Worm (Caenorhabditis elegans): ENCODE measurements around the gene algn-12.

The algn-12 gene

ce11 chrV:8034811-8035210 lies at the start of gene algn-12:
algn-12 (plus strand) TSS chrV:8035111.
- TF ChIP-seq F13H6.1 (tag; optimal IDR thresholded peaks at IDR 0.05) (no peak), unc-55 (GFP tag; optimal IDR thresholded peaks at IDR 0.05) (no peak), pha-4 (tag; optimal IDR thresholded peaks at IDR 0.05) (no peak), pqm-1 (tag; optimal IDR thresholded peaks at IDR 0.05) (no peak), tbx-7 (tag; optimal IDR thresholded peaks at IDR 0.05) (no peak), hlh-6 (tag; optimal IDR thresholded peaks at IDR 0.05) (no peak), unc-42 (tag; optimal IDR thresholded peaks at IDR 0.05) (no peak), pros-1 (tag; optimal IDR thresholded peaks at IDR 0.05) (no peak), K02D7.2 (tag; optimal IDR thresholded peaks at IDR 0.05) (no peak), ceh-9 (tag; optimal IDR thresholded peaks at IDR 0.05) (no peak), ztf-16 (tag; optimal IDR thresholded peaks at IDR 0.05) (no peak), pax-1 (tag; optimal IDR thresholded peaks at IDR 0.05) (no peak), ceh-6 (GFP tag; optimal IDR thresholded peaks at IDR 0.05) (no peak), T23F11.4 (GFP tag; optimal IDR thresholded peaks at IDR 0.05) (no peak), ceh-31 (tag; optimal IDR thresholded peaks at IDR 0.05) (no peak), K09A11.1 (tag; optimal IDR thresholded peaks at IDR 0.05; ENCODE audit: insufficient read depth) (no peak), ceh-14 (tag; optimal IDR thresholded peaks at IDR 0.05) (no peak)

- TF ChIP-seq ets-4 (tag; optimal IDR thresholded peaks at IDR 0.05) (no peak), nhr-232 (tag; optimal IDR thresholded peaks at IDR 0.05) (no peak)
Measured at ce11 chrV:7985860-7986259, 49.1 kb upstream of the algn-12 start, which contains the start of gene Y97E10AL.1. Y97E10AL.1 (plus strand) TSS chrV:7986160.

- TF ChIP-seq nfya-1 (tag; optimal IDR thresholded peaks at IDR 0.05) (no peak), ceh-14 (tag; optimal IDR thresholded peaks at IDR 0.05) (no peak), ceh-2 (tag; optimal IDR thresholded peaks at IDR 0.05) (no peak), pros-1 (tag; optimal IDR thresholded peaks at IDR 0.05) (no peak), ets-4 (tag; optimal IDR thresholded peaks at IDR 0.05) (no peak), madf-2 (tag; optimal IDR thresholded peaks at IDR 0.05) (no peak), npax-4 (tag; optimal IDR thresholded peaks at IDR 0.05) (no peak), ceh-24 (tag; optimal IDR thresholded peaks at IDR 0.05) (no peak), nhr-232 (tag; optimal IDR thresholded peaks at IDR 0.05) (no peak), Y22D7AL.16 (tag; optimal IDR thresholded peaks at IDR 0.05) (no peak), gmeb-2 (tag; optimal IDR thresholded peaks at IDR 0.05) (no peak), hlh-6 (tag; optimal IDR thresholded peaks at IDR 0.05) (no peak), ceh-45 (GFP tag; IDR thresholded peaks at IDR 0.05) (no peak), lin-11 (tag; optimal IDR thresholded peaks at IDR 0.05) (no peak), ceh-31 (tag; optimal IDR thresholded peaks at IDR 0.05) (no peak), rnt-1 (tag; optimal IDR thresholded peaks at IDR 0.05) (no peak), elt-2 (tag; optimal IDR thresholded peaks at IDR 0.05) (no peak), fax-1 (tag; optimal IDR thresholded peaks at IDR 0.05) (no peak), ceh-30 (tag; optimal IDR thresholded peaks at IDR 0.05) (no peak), ceh-18 (tag; optimal IDR thresholded peaks at IDR 0.05) (no peak)
Measured at ce11 chrV:7994570-7994969, 40.3 kb upstream of the algn-12 start, which contains the start of gene ceh-76. ceh-76 (minus strand) TSS chrV:7994670.

ce11 chrV:7995165-7995564 lies 39.7 kb upstream of the algn-12 start:
- no peak for TF ChIP-seq pha-4 (tag; optimal IDR thresholded peaks at IDR 0.05)

ce11 chrV:7995878-7996277 lies 39.0 kb upstream of the algn-12 start, which contains the start of gene Y97E10AR.2:
Y97E10AR.2 (plus strand) TSS chrV:7996178.
- TF ChIP-seq pat-9 (tag; optimal IDR thresholded peaks at IDR 0.05), result no peak
- TF ChIP-seq ztf-16 (tag; optimal IDR thresholded peaks at IDR 0.05), result no peak
- no peak for TF ChIP-seq K09A11.1 (tag; optimal IDR thresholded peaks at IDR 0.05; ENCODE audit: insufficient read depth)
- TF ChIP-seq sdc-2 (tag; optimal IDR thresholded peaks at IDR 0.05), result no peak
- TF ChIP-seq npax-4 (tag; optimal IDR thresholded peaks at IDR 0.05), result no peak
- no peak for TF ChIP-seq dve-1 (tag; optimal IDR thresholded peaks at IDR 0.05)
- no peak for TF ChIP-seq pag-3 (tag; optimal IDR thresholded peaks at IDR 0.05; ENCODE audit: borderline replicate concordance)
- TF ChIP-seq tbx-7 (tag; optimal IDR thresholded peaks at IDR 0.05), result no peak
- TF ChIP-seq ahr-1 (tag; optimal IDR thresholded peaks at IDR 0.05), result no peak
- no peak for TF ChIP-seq K02D7.2 (tag; optimal IDR thresholded peaks at IDR 0.05)
- no peak for TF ChIP-seq hlh-15 (tag; optimal IDR thresholded peaks at IDR 0.05)
- TF ChIP-seq eyg-1 (tag; optimal IDR thresholded peaks at IDR 0.05), result no peak
- TF ChIP-seq ceh-9 (tag; optimal IDR thresholded peaks at IDR 0.05), result no peak
- TF ChIP-seq nhr-11 (tag; optimal IDR thresholded peaks at IDR 0.05), result no peak
- no peak for TF ChIP-seq pha-2 (tag; optimal IDR thresholded peaks at IDR 0.05)
- TF ChIP-seq elt-2 (tag; optimal IDR thresholded peaks at IDR 0.05), result no peak
- TF ChIP-seq ceh-2 (tag; optimal IDR thresholded peaks at IDR 0.05), result no peak
- no peak for TF ChIP-seq ref-2 (tag; optimal IDR thresholded peaks at IDR 0.05)
- no peak for TF ChIP-seq hlh-6 (tag; optimal IDR thresholded peaks at IDR 0.05)
- no peak for TF ChIP-seq T23F11.4 (GFP tag; optimal IDR thresholded peaks at IDR 0.05)
